Fruit fly (Drosophila melanogaster) whole organism, embryonic: ENCODE results near the gene Eip63E.

ENCODE experiments used
- CG10979 ChIP-seq: fragments of 200-800 bp; sonication (Bioruptor generic); optimal IDR thresholded peaks from 2 replicates; lab custom pipeline; 2018; ENCODE audit warnings: missing biosample characterization, mild to moderate bottlenecking, missing genetic modification characterization, moderate library complexity
- CG12299 ChIP-seq: fragments of 200-800 bp; sonication (Bioruptor generic); optimal IDR thresholded peaks from 2 replicates; lab custom pipeline; 2018; ENCODE audit warnings: missing biosample characterization, mild to moderate bottlenecking, missing genetic modification characterization
- CG13123 ChIP-seq: fragments of 200-800 bp; sonication (Bioruptor generic); optimal IDR thresholded peaks from 2 replicates; lab custom pipeline; 2016; ENCODE audit warnings: missing biosample characterization, missing genetic modification characterization
- CG13894 ChIP-seq: fragments of 200-800 bp; sonication (Bioruptor generic); optimal IDR thresholded peaks from 3 replicates; lab custom pipeline; 2018; ENCODE audit warnings: missing biosample characterization, mild to moderate bottlenecking, missing genetic modification characterization, moderate library complexity
- CG15514 ChIP-seq: fragments of 200-800 bp; sonication (Bioruptor generic); optimal IDR thresholded peaks from 3 replicates; lab custom pipeline; 2017; ENCODE audit warnings: missing biosample characterization, missing genetic modification characterization, mild to moderate bottlenecking, moderate library complexity, missing genetic modification reagents
- CG1603 ChIP-seq: fragments of 200-800 bp; sonication (Bioruptor generic); optimal IDR thresholded peaks from 2 replicates; lab custom pipeline; 2019; ENCODE audit warnings: missing biosample characterization, mild to moderate bottlenecking, missing genetic modification characterization, moderate library complexity
- CG17186 ChIP-seq: fragments of 200-800 bp; sonication (Bioruptor generic); optimal IDR thresholded peaks from 3 replicates; lab custom pipeline; 2017; ENCODE audit warnings: missing biosample characterization, missing genetic modification reagents, missing genetic modification characterization
- CG31224 ChIP-seq: fragments of 200-800 bp; sonication (Bioruptor generic); IDR thresholded peaks from 2 replicates; pipeline ENCODE4 v1.3.6; 2022; ENCODE audit warnings: missing biosample characterization, missing genetic modification characterization
- CG31388 ChIP-seq: fragments of 200-800 bp; sonication (Bioruptor generic); optimal IDR thresholded peaks from 2 replicates; lab custom pipeline; 2016; ENCODE audit warnings: missing biosample characterization, missing genetic modification characterization
- CG3726 ChIP-seq: fragments of 200-800 bp; sonication (Bioruptor generic); IDR thresholded peaks from 3 replicates; pipeline ENCODE4, ENCODE4 v1.3.6; 2022; ENCODE audit warnings: missing biosample characterization, missing genetic modification characterization
- CG4730 ChIP-seq: fragments of 200-800 bp; sonication (Bioruptor generic); IDR thresholded peaks from 2 replicates; pipeline ENCODE4 v1.3.6; 2022; ENCODE audit warnings: missing biosample characterization, missing genetic modification characterization
- CG4854 ChIP-seq: fragments of 200-800 bp; sonication (Bioruptor generic); optimal IDR thresholded peaks from 2 replicates; lab custom pipeline; 2016; ENCODE audit warnings: missing biosample characterization, missing genetic modification characterization, inconsistent platforms
- CG6813 ChIP-seq: fragments of 200-800 bp; sonication (Bioruptor generic); optimal IDR thresholded peaks from 2 replicates; lab custom pipeline; 2017; ENCODE audit warnings: missing biosample characterization, missing genetic modification characterization, mild to moderate bottlenecking, moderate library complexity, missing genetic modification reagents
- CG8281 ChIP-seq: fragments of 200-800 bp; sonication (Bioruptor generic); optimal IDR thresholded peaks from 2 replicates; lab custom pipeline; 2018; ENCODE audit warnings: missing biosample characterization, mild to moderate bottlenecking, missing genetic modification characterization, moderate library complexity
- CG8765 ChIP-seq: fragments of 200-800 bp; sonication (Bioruptor generic); IDR thresholded peaks from 2 replicates; pipeline ENCODE4 v1.3.6; 2022; ENCODE audit warnings: missing biosample characterization, missing genetic modification characterization
- CG9437 ChIP-seq: fragments of 200-800 bp; sonication (Bioruptor generic); optimal IDR thresholded peaks from 2 replicates; lab custom pipeline; 2018; ENCODE audit warnings: missing biosample characterization, mild to moderate bottlenecking, missing genetic modification characterization
- CG9797 ChIP-seq: fragments of 200-800 bp; sonication (Bioruptor generic); optimal IDR thresholded peaks from 3 replicates; lab custom pipeline; 2018; ENCODE audit warnings: missing biosample characterization, mild to moderate bottlenecking, missing genetic modification characterization
- CHES-1-like ChIP-seq: fragments of 200-800 bp; sonication (Bioruptor generic); optimal IDR thresholded peaks from 2 replicates; lab custom pipeline; 2016; ENCODE audit warnings: missing biosample characterization, missing genetic modification characterization
- Dip3 ChIP-seq: fragments of 200-800 bp; sonication (Bioruptor generic); optimal IDR thresholded peaks from 3 replicates; lab custom pipeline; 2016; ENCODE audit warnings: missing biosample characterization, missing genetic modification characterization
- Dref ChIP-seq: fragments of 200-800 bp; sonication (Bioruptor generic); IDR thresholded peaks from 2 replicates; pipeline ENCODE4 v1.3.6; 2022; ENCODE audit warnings: missing biosample characterization, missing genetic modification characterization
- Mes4 ChIP-seq: fragments of 200-800 bp; sonication (Bioruptor generic); optimal IDR thresholded peaks from 2 replicates; lab custom pipeline; 2016; ENCODE audit warnings: missing biosample characterization, missing genetic modification characterization
- NK7.1 ChIP-seq: fragments of 200-800 bp; sonication (Bioruptor generic); optimal IDR thresholded peaks from 3 replicates; lab custom pipeline; 2016; ENCODE audit warnings: missing biosample characterization, missing genetic modification characterization
- Nf-YA ChIP-seq: fragments of 200-800 bp; sonication (Bioruptor generic); IDR thresholded peaks from 2 replicates; pipeline ENCODE4 v1.3.6; 2022; ENCODE audit warnings: missing biosample characterization, missing genetic modification characterization
- Ptx1 ChIP-seq: fragments of 200-800 bp; sonication (Bioruptor generic); IDR thresholded peaks from 2 replicates; pipeline ENCODE4 v1.3.6; 2022; ENCODE audit warnings: missing biosample characterization, missing genetic modification characterization
- Rx ChIP-seq: fragments of 200-800 bp; sonication (Bioruptor generic); IDR thresholded peaks from 2 replicates; pipeline ENCODE4 v1.3.6; 2022; ENCODE audit warnings: missing biosample characterization, missing genetic modification characterization
- Sin3A ChIP-seq: fragments of >200 bp; optimal IDR thresholded peaks from 2 replicates; lab custom pipeline; 2018
- TFAM ChIP-seq: fragments of 200-800 bp; sonication (Bioruptor generic); optimal IDR thresholded peaks from 2 replicates; lab custom pipeline; 2017; ENCODE audit warnings: missing biosample characterization, missing genetic modification characterization, inconsistent platforms
- Tbp ChIP-seq: fragments of >200 bp; optimal IDR thresholded peaks from 2 replicates; lab custom pipeline; 2018; ENCODE audit warnings: missing biosample characterization, missing genetic modification characterization
- YL-1 ChIP-seq: fragments of 200-800 bp; sonication (Bioruptor generic); optimal IDR thresholded peaks from 3 replicates; lab custom pipeline; 2017; ENCODE audit warnings: missing biosample characterization, mild to moderate bottlenecking, missing genetic modification characterization
- al ChIP-seq: fragments of 200-800 bp; sonication (Bioruptor generic); IDR thresholded peaks from 2 replicates; pipeline ENCODE4 v1.3.6; 2022; ENCODE audit warnings: missing biosample characterization, missing genetic modification characterization
- ase ChIP-seq: fragments of 200-800 bp; sonication (Bioruptor generic); IDR thresholded peaks from 3 replicates; pipeline ENCODE4 v1.3.6; 2022; ENCODE audit warnings: missing biosample characterization, missing genetic modification characterization
- cato ChIP-seq: fragments of 200-800 bp; sonication (Bioruptor generic); optimal IDR thresholded peaks from 2 replicates; lab custom pipeline; 2016; ENCODE audit warnings: missing biosample characterization, missing genetic modification characterization, borderline replicate concordance
- chif ChIP-seq, 2 experiments: fragments of 200-800 bp; sonication (Bioruptor generic); optimal IDR thresholded peaks; 3 replicates each; lab custom pipeline; 2016; ENCODE audit warnings: missing biosample characterization in 2 of 2, missing genetic modification characterization in 2 of 2
- croc ChIP-seq: fragments of 200-800 bp; sonication (Bioruptor generic); conservative IDR thresholded peaks from 3 replicates; pipeline ENCODE4 v1.3.6; 2022; ENCODE audit warnings: missing biosample characterization, missing genetic modification characterization
- dysf ChIP-seq: fragments of 200-800 bp; sonication (Bioruptor generic); IDR thresholded peaks from 3 replicates; pipeline ENCODE4 v1.3.6; 2022; ENCODE audit warnings: missing biosample characterization, missing genetic modification characterization
- emc ChIP-seq: fragments of 200-800 bp; sonication (Bioruptor generic); optimal IDR thresholded peaks from 2 replicates; lab custom pipeline; 2016; ENCODE audit warnings: missing biosample characterization, missing genetic modification characterization
- esg ChIP-seq: fragments of 200-800 bp; sonication (Bioruptor generic); conservative IDR thresholded peaks from 2 replicates; pipeline ENCODE4 v1.3.6; 2022; ENCODE audit warnings: missing biosample characterization, missing genetic modification characterization
- exex ChIP-seq: fragments of 200-800 bp; sonication (Bioruptor generic); optimal IDR thresholded peaks from 4 replicates; lab custom pipeline; 2018; ENCODE audit warnings: missing biosample characterization, mild to moderate bottlenecking, missing genetic modification characterization, moderate library complexity
- fd3F ChIP-seq: fragments of 200-800 bp; sonication (Bioruptor generic); optimal IDR thresholded peaks from 2 replicates; lab custom pipeline; 2018; ENCODE audit warnings: missing biosample characterization, mild to moderate bottlenecking, missing genetic modification characterization, moderate library complexity
- gce ChIP-seq: fragments of 200-800 bp; sonication (Bioruptor generic); IDR thresholded peaks from 3 replicates; pipeline ENCODE4 v1.3.6; 2022; ENCODE audit warnings: missing biosample characterization, missing genetic modification characterization
- grn ChIP-seq: fragments of 200-800 bp; sonication (Bioruptor generic); optimal IDR thresholded peaks from 3 replicates; lab custom pipeline; 2017; ENCODE audit warnings: missing biosample characterization, missing genetic modification characterization
- ind ChIP-seq: fragments of 200-800 bp; sonication (Bioruptor generic); optimal IDR thresholded peaks from 3 replicates; lab custom pipeline; 2016; ENCODE audit warnings: missing biosample characterization, missing genetic modification characterization
- klu ChIP-seq: fragments of 200-800 bp; sonication (Bioruptor generic); IDR thresholded peaks from 2 replicates; pipeline ENCODE4 v1.3.6; 2022; ENCODE audit warnings: missing biosample characterization, missing genetic modification characterization
- lilli ChIP-seq: fragments of 200-800 bp; sonication (Bioruptor generic); optimal IDR thresholded peaks from 3 replicates; lab custom pipeline; 2016; ENCODE audit warnings: missing biosample characterization, missing genetic modification characterization
- mld ChIP-seq: fragments of 200-800 bp; sonication (Bioruptor generic); IDR thresholded peaks from 3 replicates; pipeline ENCODE4 v1.3.6; 2022; ENCODE audit warnings: missing biosample characterization, missing genetic modification characterization; ENCODE audit not compliant: partially characterized antibody
- pita ChIP-seq: fragments of 200-800 bp; sonication (Bioruptor generic); optimal IDR thresholded peaks from 2 replicates; lab custom pipeline; 2017; ENCODE audit warnings: missing biosample characterization, mild to moderate bottlenecking, missing genetic modification characterization
- sd ChIP-seq: fragments of 200-800 bp; sonication (Bioruptor generic); optimal IDR thresholded peaks from 3 replicates; lab custom pipeline; 2018; ENCODE audit warnings: missing biosample characterization, mild to moderate bottlenecking, missing genetic modification characterization, moderate library complexity
- shn ChIP-seq: fragments of 200-800 bp; sonication (Bioruptor generic); optimal IDR thresholded peaks from 3 replicates; lab custom pipeline; 2016; ENCODE audit warnings: missing biosample characterization, missing genetic modification characterization
- sug ChIP-seq: fragments of 200-800 bp; optimal IDR thresholded peaks from 2 replicates; lab custom pipeline; 2019; ENCODE audit warnings: missing biosample characterization, mild to moderate bottlenecking, missing genetic modification characterization, moderate library complexity
- tll ChIP-seq, 2 experiments: fragments of 200-800 bp in 1 of 2; fragments of >200 bp in 1 of 2; sonication (Bioruptor generic) in 1 of 2; optimal IDR thresholded peaks; 2 replicates each; lab custom pipeline; 2017 to 2019; ENCODE audit warnings: missing biosample characterization in 2 of 2, missing genetic modification characterization in 2 of 2, mild to moderate bottlenecking in 1 of 2, moderate library complexity in 1 of 2

Eip63E gene

DNA sequence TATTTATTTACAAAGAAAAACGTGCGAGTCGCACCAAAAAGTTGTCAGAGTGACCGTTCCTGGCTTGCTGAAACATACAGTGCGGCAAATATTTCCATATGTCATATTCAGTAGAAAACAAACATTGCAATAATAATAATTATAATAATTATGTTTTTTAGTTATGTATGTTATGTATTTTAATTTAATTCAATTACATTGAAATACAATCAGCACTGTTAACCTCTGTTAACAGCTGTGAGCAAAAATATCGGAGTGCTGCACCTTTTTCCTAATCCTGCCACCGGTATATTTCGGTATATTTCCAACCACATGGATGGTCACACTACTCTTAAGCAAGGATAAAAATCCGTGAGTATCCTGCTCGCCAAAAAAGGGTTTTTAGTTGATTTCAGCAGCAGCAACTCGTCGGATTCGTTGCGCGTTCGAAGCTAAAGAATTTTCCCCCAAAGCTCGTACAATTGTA is 43.5 kb upstream of the Eip63E start, which contains the start of the genes CG32267 and CG42324 (continued):
- TF ChIP-seq CG4730 (GFP tag; lab: Robert Waterston, UW) (no peak), Dref (GFP tag; lab: Robert Waterston, UW) (no peak), TFAM (no peak), lilli (no peak), grn (GFP tag; lab: Kevin White, UChicago) (no peak), Sin3A (peak; percentile 35), CG1603 (tag; lab: Kevin White, UChicago) (peak; percentile 7)

DNA sequence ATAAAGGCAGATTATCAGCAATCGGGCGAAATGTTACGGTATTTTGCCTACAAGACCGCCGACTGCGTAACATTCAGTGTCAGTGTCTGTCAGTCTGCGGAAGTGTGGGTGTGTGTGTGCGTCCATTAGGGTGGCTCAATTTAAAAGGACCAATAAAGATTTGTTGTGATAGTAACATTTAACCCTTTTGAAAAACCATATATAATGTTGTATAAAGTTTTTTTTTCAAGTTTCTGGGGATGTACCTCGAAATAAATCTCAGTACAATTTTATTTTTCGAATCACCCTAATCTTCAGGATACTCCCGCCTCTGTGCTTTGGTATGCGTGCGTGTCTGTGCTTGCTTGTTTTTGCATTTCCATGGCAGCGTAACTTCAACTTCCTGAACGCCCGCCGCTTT is 42.8 kb upstream of the Eip63E start:
- TF ChIP-seq CG1603 (tag; lab: Kevin White, UChicago) (peak; percentile 28), CG31224 (GFP tag; lab: Robert Waterston, UW) (peak; percentile 62), Ptx1 (peak; percentile 58), CG8765 (peak; percentile 48; the same call in 1 of the 2 replicates), fd3F (GFP tag; lab: Kevin White, UChicago) (peak; percentile 72), exex (tag; lab: Kevin White, UChicago) (peak; percentile 52), CG12299 (tag; lab: Kevin White, UChicago) (peak; percentile 88), gce (GFP tag; lab: Robert Waterston, UW) (0 out of 3 replicates have a peak, but pooled peaks have one; percentile 4), Rx (GFP tag; lab: Robert Waterston, UW) (peak; percentile 69), CG10979 (tag; lab: Kevin White, UChicago) (peak; percentile 48), Tbp (GFP tag; lab: Kevin White, UChicago) (no peak), CG3726 (GFP tag; lab: Robert Waterston, UW) (no peak), emc (no peak), Dip3 (peak; percentile 51), CG13123 (no peak), chif (GFP tag; optimal IDR thresholded peaks at IDR 0.05; lab: Kevin White, UChicago) (peak; percentile 34 to 64), dysf (GFP tag; lab: Robert Waterston, UW) (peak; percentile 76), CG9797 (GFP tag; lab: Kevin White, UChicago) (no peak), Nf-YA (no peak), CG15514 (GFP tag; lab: Kevin White, UChicago) (peak; percentile 81), al (GFP tag; lab: Robert Waterston, UW) (peak; percentile 18; the same call in 1 of the 2 replicates), CG9437 (GFP tag; lab: Kevin White, UChicago) (peak; percentile 33), sd (tag; lab: Kevin White, UChicago) (peak; percentile 55), mld (GFP tag; lab: Robert Waterston, UW) (no peak), sug (peak; percentile 73), tll (GFP tag; optimal IDR thresholded peaks at IDR 0.05; lab: Kevin White, UChicago) (no peak), CG13894 (tag; lab: Kevin White, UChicago) (peak; percentile 92), CG17186 (no peak), klu (peak; percentile 38; the same call in 1 of the 2 replicates), pita (GFP tag; lab: Kevin White, UChicago) (no peak), cato (GFP tag; lab: Kevin White, UChicago) (no peak), croc (no peak), NK7.1 (GFP tag; lab: Kevin White, UChicago) (peak; percentile 38), esg (GFP tag; lab: Robert Waterston, UW) (peak; percentile 62), CG31388 (GFP tag; lab: Kevin White, UChicago) (no peak), CHES-1-like (GFP tag; lab: Kevin White, UChicago) (peak; percentile 71), ind (GFP tag; lab: Kevin White, UChicago) (peak; percentile 56), shn (no peak), CG4854 (GFP tag; lab: Kevin White, UChicago) (peak; percentile 29), Mes4 (GFP tag; lab: Kevin White, UChicago) (peak; percentile 41), ase (GFP tag; lab: Robert Waterston, UW) (peak; percentile 41; the same call in 1 of the 3 replicates), CG6813 (GFP tag; lab: Kevin White, UChicago) (peak; percentile 85), CG8281 (peak; percentile 29), YL-1 (GFP tag; lab: Kevin White, UChicago) (peak; percentile 23)
